Fruit fly (Drosophila melanogaster) whole organism, pupa: ENCODE data around the gene Fign.

Experiments
- CG32121 ChIP-seq: fragments of 200-800 bp; sonication (Bioruptor generic); IDR thresholded peaks from 2 replicates; pipeline ENCODE4 v1.3.6; 2022; ENCODE audit warnings: missing biosample characterization, missing genetic modification characterization
- CG4496 ChIP-seq: fragments of 200-800 bp; sonication (Bioruptor generic); IDR thresholded peaks from 3 replicates; pipeline ENCODE4 v1.3.6; 2022; ENCODE audit warnings: missing biosample characterization, missing genetic modification characterization
- CG9948 ChIP-seq: fragments of 200-800 bp; sonication (Bioruptor generic); optimal IDR thresholded peaks from 2 replicates; lab custom pipeline; 2018; ENCODE audit warnings: missing biosample characterization, mild to moderate bottlenecking, missing genetic modification characterization, moderate library complexity

DNA sequence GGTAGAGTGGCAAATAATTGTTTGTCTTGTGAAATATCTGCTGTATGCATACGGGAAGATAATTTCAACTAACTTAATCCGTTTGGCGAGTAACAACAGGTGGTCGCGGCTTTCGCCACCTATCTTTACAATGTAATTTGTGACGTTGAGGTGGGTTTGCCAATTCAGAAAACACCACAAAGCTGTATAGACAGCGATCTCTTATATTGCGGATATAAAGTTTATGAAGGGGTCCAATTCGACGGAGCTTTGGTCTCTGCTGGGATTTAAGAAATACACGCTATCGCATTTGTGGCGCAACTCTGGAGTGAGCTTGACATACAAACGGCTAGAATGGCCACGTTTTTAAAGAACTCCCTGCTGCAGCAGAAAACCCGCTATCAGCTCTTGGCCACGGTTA lies 7.9 kb upstream of the Fign start, which contains the start of gene CG33282:
- TF ChIP-seq CG4496 (no peak), CG9948 (tag; lab: Kevin White, UChicago) (no peak), CG32121 (no peak)
